Worm (Caenorhabditis elegans) whole organism, L2 larva: ENCODE data around the gene nhl-2.

ENCODE experiments used
- F13H6.1 ChIP-seq: sonication (generic microtip); optimal IDR thresholded peaks from 2 replicates; lab custom pipeline; 2016; ENCODE audit warnings: missing genetic modification characterization, missing compliant biosample characterization
- ZK546.5 ChIP-seq: sonication (generic microtip); optimal IDR thresholded peaks from 2 replicates; lab custom pipeline; 2017; ENCODE audit warnings: missing biosample characterization, missing genetic modification characterization
- alr-1 ChIP-seq: fragments of 150-350 bp; optimal IDR thresholded peaks from 2 replicates; lab custom pipeline; 2014; ENCODE audit warnings: missing biosample characterization, missing genetic modification characterization
- aly-2 ChIP-seq: fragments of 150-350 bp; optimal IDR thresholded peaks from 2 replicates; lab custom pipeline; 2014; ENCODE audit warnings: missing biosample characterization, missing genetic modification characterization
- blmp-1 ChIP-seq: sonication (generic microtip); optimal IDR thresholded peaks from 2 replicates; lab custom pipeline; 2017; ENCODE audit warnings: missing genetic modification characterization, mild to moderate bottlenecking, missing compliant biosample characterization, antibody characterized with exemption, moderate library complexity; ENCODE audit not compliant: insufficient read depth
- ceh-82 ChIP-seq: fragments of 150-350 bp; optimal IDR thresholded peaks from 2 replicates; lab custom pipeline; 2014; ENCODE audit warnings: missing biosample characterization, missing genetic modification characterization
- crh-2 ChIP-seq: sonication (generic microtip); optimal IDR thresholded peaks from 2 replicates; lab custom pipeline; 2017; ENCODE audit warnings: missing biosample characterization, missing genetic modification characterization
- egl-27 ChIP-seq: sonication (generic microtip); optimal IDR thresholded peaks from 3 replicates; lab custom pipeline; 2017; ENCODE audit warnings: missing biosample characterization, missing genetic modification reagents, missing genetic modification characterization
- elt-1 ChIP-seq: fragments of 150-350 bp; optimal IDR thresholded peaks from 2 replicates; lab custom pipeline; 2014; ENCODE audit warnings: missing biosample characterization, missing genetic modification characterization
- elt-3 ChIP-seq: sonication (generic microtip); optimal IDR thresholded peaks from 2 replicates; lab custom pipeline; 2017; ENCODE audit warnings: missing biosample characterization, missing genetic modification characterization
- fos-1 ChIP-seq: fragments of 150-350 bp; optimal IDR thresholded peaks from 2 replicates; lab custom pipeline; 2014; ENCODE audit warnings: missing biosample characterization, missing genetic modification characterization
- gmeb-1 ChIP-seq: fragments of 150-350 bp; optimal IDR thresholded peaks from 2 replicates; lab custom pipeline; 2014; ENCODE audit warnings: missing biosample characterization, missing genetic modification characterization
- lin-13 ChIP-seq: fragments of 150-350 bp; optimal IDR thresholded peaks from 2 replicates; lab custom pipeline; 2014; ENCODE audit warnings: missing biosample characterization, missing genetic modification reagents, missing genetic modification characterization
- lin-39 ChIP-seq: fragments of 150-350 bp; optimal IDR thresholded peaks from 2 replicates; lab custom pipeline; 2014; ENCODE audit warnings: missing biosample characterization, missing genetic modification reagents, missing genetic modification characterization
- lsy-2 ChIP-seq, 2 experiments: fragments of 150-350 bp in 1 of 2; sonication (generic microtip) in 1 of 2; optimal IDR thresholded peaks; 2 replicates each; lab custom pipeline; 2014 to 2017; ENCODE audit warnings: missing biosample characterization in 2 of 2, missing genetic modification characterization in 2 of 2
- mbf-1 ChIP-seq: sonication (generic microtip); optimal IDR thresholded peaks from 2 replicates; lab custom pipeline; 2017; ENCODE audit warnings: missing biosample characterization, missing genetic modification characterization
- mdl-1 ChIP-seq, 2 experiments: fragments of 150-350 bp in 1 of 2; sonication (generic microtip) in 1 of 2; optimal IDR thresholded peaks; 2 replicates each; lab custom pipeline; 2017; ENCODE audit warnings: missing biosample characterization in 2 of 2, missing genetic modification characterization in 2 of 2
- nhr-10 ChIP-seq: sonication (generic microtip); optimal IDR thresholded peaks from 2 replicates; lab custom pipeline; 2017; ENCODE audit warnings: missing biosample characterization, missing genetic modification characterization
- nhr-11 ChIP-seq: fragments of 150-350 bp; optimal IDR thresholded peaks from 2 replicates; lab custom pipeline; 2014; ENCODE audit warnings: missing biosample characterization, missing genetic modification characterization
- nhr-129 ChIP-seq: fragments of 150-350 bp; optimal IDR thresholded peaks from 2 replicates; lab custom pipeline; 2014; ENCODE audit warnings: missing biosample characterization, missing genetic modification characterization
- nhr-237 ChIP-seq: fragments of 150-350 bp; optimal IDR thresholded peaks from 2 replicates; lab custom pipeline; 2014; ENCODE audit warnings: missing biosample characterization, missing genetic modification characterization
- nhr-6 ChIP-seq: fragments of 150-350 bp; optimal IDR thresholded peaks from 2 replicates; lab custom pipeline; 2014; ENCODE audit warnings: missing biosample characterization, missing genetic modification characterization
- nhr-77 ChIP-seq: fragments of 150-350 bp; optimal IDR thresholded peaks from 2 replicates; lab custom pipeline; 2014; ENCODE audit warnings: missing biosample characterization, missing genetic modification characterization
- peb-1 ChIP-seq: fragments of 150-350 bp; optimal IDR thresholded peaks from 2 replicates; lab custom pipeline; 2014; ENCODE audit warnings: missing biosample characterization, missing genetic modification characterization
- sem-4 ChIP-seq: fragments of 150-350 bp; optimal IDR thresholded peaks from 2 replicates; lab custom pipeline; 2014; ENCODE audit warnings: missing biosample characterization, missing genetic modification reagents, missing genetic modification characterization
- skn-1 ChIP-seq: sonication (generic microtip); optimal IDR thresholded peaks from 2 replicates; lab custom pipeline; 2017; ENCODE audit warnings: missing biosample characterization, missing genetic modification characterization
- sma-3 ChIP-seq: sonication (generic microtip); optimal IDR thresholded peaks from 2 replicates; lab custom pipeline; 2016; ENCODE audit warnings: missing genetic modification reagents, missing genetic modification characterization, missing compliant biosample characterization
- snpc-4 ChIP-seq: fragments of 150-350 bp; optimal IDR thresholded peaks from 2 replicates; lab custom pipeline; 2014; ENCODE audit warnings: missing biosample characterization, missing genetic modification characterization
- unc-39 ChIP-seq: fragments of 150-350 bp; optimal IDR thresholded peaks from 2 replicates; lab custom pipeline; 2014; ENCODE audit warnings: missing biosample characterization, missing genetic modification characterization
- unc-55 ChIP-seq: fragments of 150-350 bp; sonication (generic microtip); optimal IDR thresholded peaks from 3 replicates; lab custom pipeline; 2014; ENCODE audit warnings: missing biosample characterization, missing genetic modification reagents, missing genetic modification characterization
- unc-62 ChIP-seq: fragments of 150-350 bp; optimal IDR thresholded peaks from 2 replicates; lab custom pipeline; 2014; ENCODE audit warnings: missing biosample characterization, missing genetic modification reagents, missing genetic modification characterization
- zag-1 ChIP-seq: fragments of 150-350 bp; optimal IDR thresholded peaks from 2 replicates; lab custom pipeline; 2014; ENCODE audit warnings: missing biosample characterization, missing genetic modification characterization

Gene nhl-2

DNA sequence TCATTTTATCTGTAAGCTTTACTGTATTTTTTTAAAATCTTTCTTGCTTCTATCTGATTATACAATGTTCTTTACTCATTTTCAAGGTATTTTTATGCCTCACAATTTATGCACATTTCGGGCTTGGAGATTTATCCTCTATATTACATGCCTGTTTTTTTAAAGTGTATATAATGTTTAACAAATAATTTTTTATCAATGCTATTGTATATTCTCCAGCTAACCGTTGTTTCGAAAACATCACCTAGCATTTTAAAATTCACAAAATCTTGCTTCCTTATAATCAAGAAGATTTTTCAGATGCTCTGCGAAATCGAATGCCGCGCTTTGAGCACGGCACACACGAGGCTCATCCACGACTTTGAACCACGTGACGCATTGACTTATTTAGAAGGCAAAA, 46.9 kb downstream of the nhl-2 start, which contains the start of gene ced-4:
ced-4 (plus strand) TSS at position 301 of the 400 bp plus-strand sequence.
- no peak for TF ChIP-seq nhr-10

DNA sequence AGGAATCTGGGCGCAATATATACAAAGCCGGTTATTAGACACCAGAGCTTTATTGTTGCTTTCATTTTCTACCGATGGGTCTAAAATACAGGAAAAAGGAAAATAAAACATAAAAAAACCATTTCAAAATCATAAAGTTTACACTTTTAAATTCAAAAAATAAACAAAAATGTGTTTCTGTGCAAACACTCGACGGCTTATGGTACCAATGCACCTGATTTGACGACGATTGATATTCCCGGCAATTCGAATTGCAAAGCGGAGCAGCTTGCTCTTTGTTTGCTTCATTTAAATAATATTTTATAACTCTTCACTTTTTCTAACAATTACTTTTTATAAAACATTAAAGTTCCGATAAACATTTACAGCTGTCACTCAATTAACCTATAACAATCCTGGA, 48.7 kb downstream of the nhl-2 start, which contains the start of gene F26A1.1:
F26A1.1 (plus strand) TSS at position 369 of the 400 bp plus-strand sequence.
- TF ChIP-seq nhr-129 (tag; lab: Kevin White, UChicago), result peak; percentile 8
- no peak for TF ChIP-seq ZK546.5 (tag; lab: Kevin White, UChicago)
- peak; percentile 5 for TF ChIP-seq crh-2 (tag; lab: Kevin White, UChicago)
- no peak for TF ChIP-seq lin-39 (tag; lab: Kevin White, UChicago)
- TF ChIP-seq aly-2, result no peak
- TF ChIP-seq lsy-2 (tag; optimal IDR thresholded peaks at IDR 0.05; lab: Kevin White, UChicago), result peak in 1 of 2 experiments; percentile 38
- TF ChIP-seq mbf-1, result no peak
- TF ChIP-seq unc-55, result peak; percentile 54
- TF ChIP-seq fos-1 (tag; lab: Kevin White, UChicago), result no peak
- peak; percentile 6 for TF ChIP-seq gmeb-1 (tag; lab: Kevin White, UChicago)
- TF ChIP-seq elt-1, result no peak
- no peak for TF ChIP-seq snpc-4 (tag; lab: Kevin White, UChicago)
- TF ChIP-seq, all 48 proteins: peak for 5

DNA sequence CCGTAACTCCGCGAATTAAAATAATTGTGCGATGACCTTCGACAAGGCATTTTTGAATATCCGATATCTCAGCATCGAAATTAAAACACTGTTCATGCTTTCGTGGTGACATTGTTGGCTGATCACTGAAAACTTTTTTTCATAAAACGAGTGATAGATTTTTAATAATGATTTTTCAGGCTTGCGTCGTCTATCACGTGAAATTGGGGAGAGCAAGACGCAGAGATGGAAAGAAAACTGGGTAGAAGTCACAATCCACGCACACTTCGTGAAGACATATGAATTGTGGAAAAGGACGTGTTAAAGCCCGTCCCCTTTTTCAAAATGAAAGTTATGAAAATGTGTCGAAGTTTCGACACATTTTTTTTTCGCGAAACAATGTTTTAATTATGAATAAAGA, 49.1 kb downstream of the nhl-2 start, which contains the start of gene nonu-1:
nonu-1 (minus strand) TSS at position 169 of the 400 bp plus-strand sequence.
- no peak for TF ChIP-seq elt-1
- TF ChIP-seq unc-62, result no peak
- no peak for TF ChIP-seq blmp-1 (tag; lab: Kevin White, UChicago)
- no peak for TF ChIP-seq crh-2 (tag; lab: Kevin White, UChicago)
- TF ChIP-seq F13H6.1, result no peak
- TF ChIP-seq alr-1 (tag; lab: Kevin White, UChicago), result no peak
- no peak for TF ChIP-seq nhr-237 (tag; lab: Kevin White, UChicago)
- TF ChIP-seq peb-1 (tag; lab: Kevin White, UChicago), result no peak
- no peak for TF ChIP-seq sma-3 (GFP tag; lab: Kevin White, UChicago)
- TF ChIP-seq nhr-6 (tag; lab: Kevin White, UChicago), result no peak
- TF ChIP-seq ZK546.5 (tag; lab: Kevin White, UChicago), result no peak
- no peak for TF ChIP-seq elt-3
- no peak for TF ChIP-seq egl-27 (tag; lab: Kevin White, UChicago)
- TF ChIP-seq unc-39 (tag; lab: Kevin White, UChicago), result no peak
- TF ChIP-seq zag-1 (tag; lab: Kevin White, UChicago), result no peak
- no peak for TF ChIP-seq nhr-77 (tag; lab: Kevin White, UChicago)
- no peak for TF ChIP-seq lin-13 (GFP tag; lab: Kevin White, UChicago)
- no peak for TF ChIP-seq unc-55
- TF ChIP-seq snpc-4 (tag; lab: Kevin White, UChicago), result no peak
- TF ChIP-seq nhr-10, result no peak

DNA sequence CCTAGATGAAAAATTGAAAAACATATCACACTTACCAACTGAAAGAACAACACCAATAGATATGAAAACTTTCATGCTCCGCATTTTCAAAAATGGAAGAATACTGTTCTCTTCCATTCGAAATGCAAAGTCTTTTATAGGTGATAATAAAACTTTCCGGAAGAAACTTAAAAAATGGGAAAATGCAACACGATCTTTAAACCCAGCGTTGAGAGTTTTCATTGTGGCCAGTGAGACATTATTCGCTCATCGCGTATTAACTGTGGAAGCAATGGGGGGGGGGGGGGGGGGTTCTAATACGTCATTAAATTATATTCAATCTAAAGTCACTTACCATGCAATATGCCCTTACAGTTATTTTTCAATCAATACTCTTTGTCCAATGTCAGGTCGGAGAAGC, 54.6 kb downstream of the nhl-2 start, which contains the start of the genes clec-157 and fkh-5:
clec-157 (minus strand) TSS at position 101 of the 400 bp plus-strand sequence.
fkh-5 (plus strand) TSS at position 336 of the 400 bp plus-strand sequence.
- TF ChIP-seq elt-3 (no peak), unc-39 (tag; lab: Kevin White, UChicago) (no peak), mdl-1 (tag; optimal IDR thresholded peaks at IDR 0.05; lab: Kevin White, UChicago) (no peak), alr-1 (tag; lab: Kevin White, UChicago) (no peak), nhr-77 (tag; lab: Kevin White, UChicago) (no peak), ceh-82 (tag; lab: Kevin White, UChicago) (no peak), skn-1 (no peak), nhr-11 (tag; lab: Kevin White, UChicago) (no peak), sem-4 (tag; lab: Kevin White, UChicago) (no peak), unc-62 (no peak), nhr-10 (no peak), zag-1 (tag; lab: Kevin White, UChicago) (no peak), egl-27 (tag; lab: Kevin White, UChicago) (no peak), ZK546.5 (tag; lab: Kevin White, UChicago) (no peak)
